Fruit fly (Drosophila melanogaster) whole organism, embryonic: ENCODE results near the gene CstF50.

ENCODE experiments used
- Blimp-1 ChIP-seq: fragments of 200-800 bp; sonication (Bioruptor generic); optimal IDR thresholded peaks from 3 replicates; lab custom pipeline; 2018; ENCODE audit warnings: missing biosample characterization, missing genetic modification characterization, mild to moderate bottlenecking, moderate library complexity, missing genetic modification reagents
- CG10147 ChIP-seq: fragments of 200-800 bp; sonication (Bioruptor generic); optimal IDR thresholded peaks from 2 replicates; lab custom pipeline; 2019; ENCODE audit warnings: missing biosample characterization, mild to moderate bottlenecking, missing genetic modification characterization, moderate library complexity
- CG1024 ChIP-seq: fragments of 200-800 bp; sonication (Bioruptor generic); IDR thresholded peaks from 2 replicates; pipeline ENCODE4 v1.3.6; 2022; ENCODE audit warnings: missing biosample characterization, missing genetic modification characterization
- CG10366 ChIP-seq: fragments of 200-800 bp; sonication (Bioruptor generic); IDR thresholded peaks from 2 replicates; pipeline ENCODE4 v1.3.6; 2022; ENCODE audit warnings: missing biosample characterization, missing genetic modification characterization
- CG10654 ChIP-seq: fragments of 200-800 bp; sonication (Bioruptor generic); optimal IDR thresholded peaks from 2 replicates; lab custom pipeline; 2016; ENCODE audit warnings: missing biosample characterization, missing genetic modification characterization
- CG12236 ChIP-seq: fragments of 200-800 bp; sonication (Bioruptor generic); optimal IDR thresholded peaks from 2 replicates; lab custom pipeline; 2016; ENCODE audit warnings: missing biosample characterization, missing genetic modification characterization
- CG12391 ChIP-seq: fragments of 200-800 bp; sonication (Bioruptor generic); optimal IDR thresholded peaks from 3 replicates; lab custom pipeline; 2018; ENCODE audit warnings: missing biosample characterization, mild to moderate bottlenecking, missing genetic modification characterization, moderate library complexity
- CG13296 ChIP-seq: fragments of 200-800 bp; sonication (Bioruptor generic); optimal IDR thresholded peaks from 3 replicates; lab custom pipeline; 2018; ENCODE audit warnings: missing biosample characterization, mild to moderate bottlenecking, missing genetic modification characterization
- CG15011 ChIP-seq: fragments of 200-800 bp; sonication (Bioruptor generic); optimal IDR thresholded peaks from 3 replicates; lab custom pipeline; 2018; ENCODE audit warnings: missing biosample characterization, mild to moderate bottlenecking, missing genetic modification characterization
- CG1603 ChIP-seq: fragments of 200-800 bp; sonication (Bioruptor generic); optimal IDR thresholded peaks from 2 replicates; lab custom pipeline; 2019; ENCODE audit warnings: missing biosample characterization, mild to moderate bottlenecking, missing genetic modification characterization, moderate library complexity
- CG16863 ChIP-seq: fragments of 200-800 bp; sonication (Bioruptor generic); optimal IDR thresholded peaks from 3 replicates; lab custom pipeline; 2016; ENCODE audit warnings: missing biosample characterization, missing genetic modification characterization
- CG2199 ChIP-seq: fragments of 200-800 bp; sonication (Bioruptor generic); IDR thresholded peaks from 3 replicates; pipeline ENCODE4 v1.3.6; 2022; ENCODE audit warnings: missing biosample characterization, missing genetic modification characterization
- CG2202 ChIP-seq: fragments of 200-800 bp; sonication (Bioruptor generic); optimal IDR thresholded peaks from 2 replicates; lab custom pipeline; 2018; ENCODE audit warnings: missing biosample characterization, mild to moderate bottlenecking, missing genetic modification characterization
- CG30403 ChIP-seq: fragments of 200-800 bp; sonication (Bioruptor generic); optimal IDR thresholded peaks from 3 replicates; lab custom pipeline; 2016; ENCODE audit warnings: missing biosample characterization, missing genetic modification characterization
- CG33213 ChIP-seq: fragments of 200-800 bp; sonication (Bioruptor generic); optimal IDR thresholded peaks from 3 replicates; lab custom pipeline; 2016; ENCODE audit warnings: missing biosample characterization, missing genetic modification characterization
- CG7271 ChIP-seq: fragments of 200-800 bp; sonication (Bioruptor generic); optimal IDR thresholded peaks from 2 replicates; lab custom pipeline; 2018; ENCODE audit warnings: missing biosample characterization, mild to moderate bottlenecking, missing genetic modification characterization, moderate library complexity
- CG7839 ChIP-seq: fragments of 200-800 bp; sonication (Bioruptor generic); optimal IDR thresholded peaks from 3 replicates; lab custom pipeline; 2018; ENCODE audit warnings: missing biosample characterization, mild to moderate bottlenecking, missing genetic modification characterization, moderate library complexity
- CG9609 ChIP-seq: fragments of 200-800 bp; sonication (Bioruptor generic); optimal IDR thresholded peaks from 3 replicates; lab custom pipeline; 2016; ENCODE audit warnings: missing biosample characterization, missing genetic modification characterization
- CTCF ChIP-seq: fragments of 200-800 bp; sonication (Bioruptor generic); optimal IDR thresholded peaks from 2 replicates; lab custom pipeline; 2017; ENCODE audit warnings: missing biosample characterization, mild to moderate bottlenecking, missing genetic modification characterization, moderate library complexity
- Chrac-16 ChIP-seq: fragments of 200-800 bp; sonication (Bioruptor generic); optimal IDR thresholded peaks from 3 replicates; lab custom pipeline; 2016; ENCODE audit warnings: missing biosample characterization, missing genetic modification characterization
- Deaf1 ChIP-seq: fragments of 200-800 bp; optimal IDR thresholded peaks from 3 replicates; lab custom pipeline; 2019; ENCODE audit warnings: missing biosample characterization, mild to moderate bottlenecking, missing genetic modification characterization, moderate library complexity
- Lim3 ChIP-seq: fragments of 200-800 bp; sonication (Bioruptor generic); IDR thresholded peaks from 2 replicates; pipeline ENCODE4 v1.3.6; 2022; ENCODE audit warnings: missing biosample characterization, missing genetic modification characterization
- Med ChIP-seq: fragments of 200-800 bp; sonication (Bioruptor generic); peaks from one replicate; lab custom pipeline; 2016; ENCODE audit warnings: missing biosample characterization, missing genetic modification characterization, mild to moderate bottlenecking, inconsistent platforms, moderate library complexity
- Meics ChIP-seq: fragments of 200-800 bp; sonication (Bioruptor generic); optimal IDR thresholded peaks from 2 replicates; lab custom pipeline; 2017; ENCODE audit warnings: missing biosample characterization, mild to moderate bottlenecking, missing genetic modification characterization
- Nf-YA ChIP-seq: fragments of 200-800 bp; sonication (Bioruptor generic); IDR thresholded peaks from 2 replicates; pipeline ENCODE4 v1.3.6; 2022; ENCODE audit warnings: missing biosample characterization, missing genetic modification characterization
- Nf-YB ChIP-seq: fragments of 200-800 bp; sonication (Bioruptor generic); optimal IDR thresholded peaks from 3 replicates; lab custom pipeline; 2019; ENCODE audit warnings: missing biosample characterization, mild to moderate bottlenecking, missing genetic modification characterization, moderate library complexity
- Ptx1 ChIP-seq: fragments of 200-800 bp; sonication (Bioruptor generic); IDR thresholded peaks from 2 replicates; pipeline ENCODE4 v1.3.6; 2022; ENCODE audit warnings: missing biosample characterization, missing genetic modification characterization
- Six4 ChIP-seq: fragments of 200-800 bp; sonication (Bioruptor generic); optimal IDR thresholded peaks from 2 replicates; lab custom pipeline; 2016; ENCODE audit warnings: missing biosample characterization, missing genetic modification characterization
- Ssrp ChIP-seq: fragments of 200-800 bp; sonication (Bioruptor generic); optimal IDR thresholded peaks from 2 replicates; lab custom pipeline; 2018; ENCODE audit warnings: missing biosample characterization, mild to moderate bottlenecking, missing genetic modification characterization, moderate library complexity
- al ChIP-seq: fragments of 200-800 bp; sonication (Bioruptor generic); IDR thresholded peaks from 2 replicates; pipeline ENCODE4 v1.3.6; 2022; ENCODE audit warnings: missing biosample characterization, missing genetic modification characterization
- ap ChIP-seq: fragments of 200-800 bp; sonication (Bioruptor generic); IDR thresholded peaks from 2 replicates; pipeline ENCODE4 v1.3.6; 2022; ENCODE audit warnings: missing biosample characterization, missing genetic modification characterization
- bab2 ChIP-seq: fragments of 200-800 bp; sonication (Bioruptor generic); optimal IDR thresholded peaks from 2 replicates; lab custom pipeline; 2016; ENCODE audit warnings: missing biosample characterization, missing genetic modification characterization
- cad ChIP-seq: fragments of >200 bp; optimal IDR thresholded peaks from 2 replicates; lab custom pipeline; 2017; ENCODE audit warnings: missing biosample characterization, missing genetic modification characterization
- cato ChIP-seq: fragments of 200-800 bp; sonication (Bioruptor generic); optimal IDR thresholded peaks from 2 replicates; lab custom pipeline; 2016; ENCODE audit warnings: missing biosample characterization, missing genetic modification characterization, borderline replicate concordance
- chn ChIP-seq: fragments of 200-800 bp; sonication (Bioruptor generic); optimal IDR thresholded peaks from 2 replicates; lab custom pipeline; 2016; ENCODE audit warnings: missing biosample characterization, missing genetic modification characterization
- dati ChIP-seq: fragments of 200-800 bp; sonication (Bioruptor generic); IDR thresholded peaks from 2 replicates; pipeline ENCODE4 v1.3.6; 2022; ENCODE audit warnings: missing biosample characterization, missing genetic modification characterization
- disco-r ChIP-seq: fragments of 200-800 bp; sonication (Bioruptor generic); optimal IDR thresholded peaks from 2 replicates; lab custom pipeline; 2016; ENCODE audit warnings: missing biosample characterization, missing genetic modification characterization
- dpn ChIP-seq, 2 experiments: fragments of 200-800 bp; sonication (Bioruptor generic); optimal IDR thresholded peaks; 3 replicates each; lab custom pipeline; 2016; ENCODE audit warnings: missing biosample characterization in 2 of 2, missing genetic modification characterization in 2 of 2
- dysf ChIP-seq: fragments of 200-800 bp; sonication (Bioruptor generic); IDR thresholded peaks from 3 replicates; pipeline ENCODE4 v1.3.6; 2022; ENCODE audit warnings: missing biosample characterization, missing genetic modification characterization
- esg ChIP-seq: fragments of 200-800 bp; sonication (Bioruptor generic); conservative IDR thresholded peaks from 2 replicates; pipeline ENCODE4 v1.3.6; 2022; ENCODE audit warnings: missing biosample characterization, missing genetic modification characterization
- her ChIP-seq: fragments of 200-800 bp; sonication (Bioruptor generic); optimal IDR thresholded peaks from 2 replicates; lab custom pipeline; 2016; ENCODE audit warnings: missing biosample characterization, missing genetic modification characterization
- jing ChIP-seq: fragments of 200-800 bp; sonication (Bioruptor generic); optimal IDR thresholded peaks from 2 replicates; lab custom pipeline; 2018; ENCODE audit warnings: missing biosample characterization, mild to moderate bottlenecking, missing genetic modification characterization
- lmd ChIP-seq: fragments of 200-800 bp; sonication (Bioruptor generic); IDR thresholded peaks from 2 replicates; pipeline ENCODE4 v1.3.6; 2022; ENCODE audit warnings: missing biosample characterization, missing genetic modification characterization
- mld ChIP-seq: fragments of 200-800 bp; sonication (Bioruptor generic); IDR thresholded peaks from 3 replicates; pipeline ENCODE4 v1.3.6; 2022; ENCODE audit warnings: missing biosample characterization, missing genetic modification characterization; ENCODE audit not compliant: partially characterized antibody
- phol ChIP-seq: fragments of 200-800 bp; sonication (Bioruptor generic); optimal IDR thresholded peaks from 3 replicates; lab custom pipeline; 2018; ENCODE audit warnings: missing biosample characterization, mild to moderate bottlenecking, missing genetic modification characterization, moderate library complexity
- salm ChIP-seq: fragments of 200-800 bp; sonication (Bioruptor generic); optimal IDR thresholded peaks from 2 replicates; lab custom pipeline; 2018; ENCODE audit warnings: missing biosample characterization, mild to moderate bottlenecking, missing genetic modification characterization
- sisA ChIP-seq: fragments of 200-800 bp; sonication (Bioruptor generic); IDR thresholded peaks from 2 replicates; pipeline ENCODE4 v1.3.6; 2022; ENCODE audit warnings: missing biosample characterization, missing genetic modification characterization
- sqz ChIP-seq: fragments of 200-800 bp; sonication (Bioruptor generic); optimal IDR thresholded peaks from 3 replicates; lab custom pipeline; 2018; ENCODE audit warnings: missing biosample characterization, mild to moderate bottlenecking, missing genetic modification characterization
- sug ChIP-seq: fragments of 200-800 bp; optimal IDR thresholded peaks from 2 replicates; lab custom pipeline; 2019; ENCODE audit warnings: missing biosample characterization, mild to moderate bottlenecking, missing genetic modification characterization, moderate library complexity
- tap ChIP-seq: fragments of 200-800 bp; optimal IDR thresholded peaks from 3 replicates; lab custom pipeline; 2019; ENCODE audit warnings: missing biosample characterization, mild to moderate bottlenecking, missing genetic modification characterization, moderate library complexity

The CstF50 gene

DNA sequence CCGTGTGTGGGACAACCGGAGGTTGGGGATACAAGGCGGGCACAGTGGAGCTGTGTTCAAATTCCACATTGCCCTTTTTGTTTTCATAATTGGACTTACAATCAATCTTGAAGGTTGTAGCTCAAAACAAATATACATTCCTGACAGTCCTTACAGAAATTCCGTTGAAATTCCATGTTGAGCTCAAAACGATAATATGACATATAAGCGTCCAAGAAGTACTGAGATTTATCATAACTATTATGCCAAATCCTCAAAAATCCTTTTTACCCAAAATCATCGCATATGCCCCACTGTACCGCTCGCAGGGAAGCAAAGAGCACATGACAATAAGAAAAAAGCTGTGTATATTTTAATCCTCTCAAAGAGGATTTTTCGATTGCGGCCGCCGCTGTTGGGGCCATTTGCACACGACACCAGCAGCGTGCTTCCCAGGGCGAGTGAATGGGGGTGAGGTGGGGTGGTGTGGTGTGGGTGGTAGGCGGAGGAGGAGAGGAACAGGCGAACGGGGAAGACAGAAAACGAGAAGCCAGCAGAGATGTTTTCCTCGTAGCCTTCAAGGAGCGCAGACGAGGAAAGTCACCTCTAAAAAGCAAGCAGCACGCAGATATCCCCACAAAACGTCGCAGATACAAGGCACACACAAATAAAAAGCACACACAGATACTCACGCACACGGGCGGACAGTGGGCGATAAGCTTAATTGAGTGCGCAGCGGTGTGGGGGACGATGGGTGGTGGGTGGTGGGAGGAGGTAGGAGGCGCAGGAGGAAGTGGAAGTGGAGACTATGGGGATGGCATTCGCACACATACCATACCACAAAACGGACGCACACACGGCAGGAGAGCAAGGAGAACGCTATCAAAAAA is 19.2 kb downstream of the CstF50 start (continued):
- peak; percentile 50 for TF ChIP-seq CG33213 (GFP tag; lab: Kevin White, UChicago)
- TF ChIP-seq ap (GFP tag; lab: Robert Waterston, UW): peak; percentile 45; the same call in 1 of the 2 replicates
- peak; percentile 2 for TF ChIP-seq salm (tag; lab: Kevin White, UChicago)
- TF ChIP-seq cad (GFP tag; lab: Kevin White, UChicago): no peak
- TF ChIP-seq Chrac-16 (GFP tag; lab: Kevin White, UChicago): peak; percentile 23
- no peak for TF ChIP-seq CG2202 (tag; lab: Kevin White, UChicago)
- TF ChIP-seq lmd: peak; percentile 71
- TF ChIP-seq CG7839 (tag; lab: Kevin White, UChicago): peak; percentile 79
- TF ChIP-seq CG1603 (tag; lab: Kevin White, UChicago): peak; percentile 60
- no peak for TF ChIP-seq CG12236 (GFP tag; lab: Kevin White, UChicago)
- peak; percentile 33 for TF ChIP-seq CG16863 (GFP tag; lab: Kevin White, UChicago)
- TF ChIP-seq Lim3: no peak
- peak; percentile 3 for TF ChIP-seq CTCF (GFP tag; lab: Kevin White, UChicago)
- peak; percentile 68 for TF ChIP-seq CG30403 (GFP tag; lab: Kevin White, UChicago)
- TF ChIP-seq Med (GFP tag; lab: Kevin White, UChicago): peak; percentile 94
- TF ChIP-seq CG10366 (GFP tag; lab: Robert Waterston, UW): peak; percentile 51
- TF ChIP-seq Nf-YA (GFP tag; lab: Robert Waterston, UW): 0 out of 2 replicates have a peak, but pooled peaks have one; percentile 42
- peak; percentile 72 for TF ChIP-seq CG10147
- TF ChIP-seq chn (GFP tag; lab: Kevin White, UChicago): peak; percentile 5
- peak; percentile 52 for TF ChIP-seq CG10654 (GFP tag; lab: Kevin White, UChicago)
- TF ChIP-seq dpn (GFP tag; optimal IDR thresholded peaks at IDR 0.05; lab: Kevin White, UChicago): peak; percentile 55 to 61
- peak; percentile 73 for TF ChIP-seq Meics (GFP tag; lab: Kevin White, UChicago)
- TF ChIP-seq Blimp-1: peak; percentile 49
- TF ChIP-seq al (GFP tag; lab: Robert Waterston, UW): peak; percentile 36; the same call in 1 of the 2 replicates
- no peak for TF ChIP-seq Deaf1 (tag; lab: Kevin White, UChicago)
- TF ChIP-seq cato (GFP tag; lab: Kevin White, UChicago): no peak
- peak; percentile 50 for TF ChIP-seq CG12391 (tag; lab: Kevin White, UChicago)
- TF ChIP-seq phol: peak; percentile 59
- TF ChIP-seq bab2 (GFP tag; lab: Kevin White, UChicago): peak; percentile 48
- TF ChIP-seq Six4 (GFP tag; lab: Kevin White, UChicago): no peak
- TF ChIP-seq disco-r (GFP tag; lab: Kevin White, UChicago): peak; percentile 45
- TF ChIP-seq her (GFP tag; lab: Kevin White, UChicago): peak; percentile 56
- TF ChIP-seq esg (GFP tag; lab: Robert Waterston, UW): peak; percentile 60
- TF ChIP-seq CG15011: no peak
- peak; percentile 53 for TF ChIP-seq CG13296
- peak; percentile 30; the same call in 1 of the 2 replicates for TF ChIP-seq CG1024 (GFP tag; lab: Robert Waterston, UW)
- TF ChIP-seq dati: no peak
- TF ChIP-seq mld (GFP tag; lab: Robert Waterston, UW): no peak
- TF ChIP-seq CG7271 (tag; lab: Kevin White, UChicago): no peak
- no peak for TF ChIP-seq tap
- TF ChIP-seq sug (tag; lab: Kevin White, UChicago): peak; percentile 31
- TF ChIP-seq CG2199 (GFP tag; lab: Robert Waterston, UW): no peak
- TF ChIP-seq Ssrp (tag; lab: Kevin White, UChicago): peak; percentile 64
- TF ChIP-seq sisA (GFP tag; lab: Robert Waterston, UW): peak; percentile 19; the same call in 1 of the 2 replicates
- TF ChIP-seq jing (GFP tag; lab: Kevin White, UChicago): peak; percentile 24
- TF ChIP-seq Ptx1 (GFP tag; lab: Robert Waterston, UW): peak; percentile 62
- peak; percentile 80; the same call in 2 of the 3 replicates for TF ChIP-seq dysf (GFP tag; lab: Robert Waterston, UW)
- peak; percentile 37 for TF ChIP-seq Nf-YB (GFP tag; lab: Kevin White, UChicago)
- no peak for TF ChIP-seq sqz (GFP tag; lab: Kevin White, UChicago)
- peak; percentile 70 for TF ChIP-seq CG9609 (GFP tag; lab: Kevin White, UChicago)
